Fruit fly (Drosophila melanogaster): Measurements from ENCODE around the gene Pglym78.
A peak's percentile ranks its signal among the peaks of the same experiment; 100 is the strongest.

Gene Pglym78

dm6 chr3R:29112398-29113150, 35.5 kb upstream of the Pglym78 start, which contains the start of the genes alpha-Man-Ib and Pdhb (continued):
- TF ChIP-seq CG4404 (GFP tag; IDR thresholded peaks at IDR 0.05) (peak; percentile 83), CG2199 (GFP tag; IDR thresholded peaks at IDR 0.05) (no peak), Elba2 (GFP tag; optimal IDR thresholded peaks at IDR 0.05) (peak; percentile 69), tx (GFP tag; optimal IDR thresholded peaks at IDR 0.05) (no peak), eve (GFP tag; optimal IDR thresholded peaks at IDR 0.05) (no peak), lmd (GFP tag; IDR thresholded peaks at IDR 0.05) (peak; percentile 82), sisA (GFP tag; IDR thresholded peaks at IDR 0.05) (peak; percentile 82), CG17829 (tag; optimal IDR thresholded peaks at IDR 0.05) (peak; percentile 80), HLHmδ (GFP tag; optimal IDR thresholded peaks at IDR 0.05) (no peak), sob (GFP tag; IDR thresholded peaks at IDR 0.05) (peak; percentile 83; the same call in 1 of the 2 replicates), jumu (GFP tag; optimal IDR thresholded peaks at IDR 0.05) (peak; percentile 6), lilli (GFP tag; optimal IDR thresholded peaks at IDR 0.05) (peak; percentile 80), CG11398 (GFP tag; optimal IDR thresholded peaks at IDR 0.05) (no peak), ab (GFP tag; optimal IDR thresholded peaks at IDR 0.05) (no peak), B-H1 (GFP tag; IDR thresholded peaks at IDR 0.05) (peak; percentile 61), Scr (GFP tag; IDR thresholded peaks at IDR 0.05; ENCODE audit: partially characterized antibody) (peak; percentile 37; the same call in 1 of the 2 replicates), CG3847 (GFP tag; IDR thresholded peaks at IDR 0.05) (peak; percentile 93), CG1602 (GFP tag; optimal IDR thresholded peaks at IDR 0.05) (peak; percentile 81), gro (GFP tag; optimal IDR thresholded peaks at IDR 0.05) (no peak), nmo (GFP tag; optimal IDR thresholded peaks at IDR 0.05) (peak; percentile 92)

DNA sequence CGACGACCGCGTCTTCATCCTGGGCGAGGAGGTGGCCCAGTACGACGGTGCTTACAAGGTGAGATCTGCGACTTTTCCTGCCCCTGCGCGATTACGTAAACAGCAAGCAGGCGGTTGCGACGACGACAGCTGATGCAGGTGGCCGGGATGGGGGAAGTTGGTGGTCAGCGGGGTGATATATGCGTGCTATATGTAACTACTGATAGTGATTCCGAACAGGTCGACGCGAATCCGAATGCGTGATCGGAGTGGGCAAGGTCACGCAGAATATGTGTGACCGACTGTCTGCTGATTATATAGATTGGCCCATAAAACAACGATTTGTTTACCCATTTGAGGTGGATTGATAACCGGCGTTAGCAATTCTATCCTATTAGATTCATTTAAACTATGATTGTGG, 34.7 kb upstream of the Pglym78 start:
- TF ChIP-seq Deaf1 (tag; optimal IDR thresholded peaks at IDR 0.05): peak; percentile 56
- TF ChIP-seq CG34376 (GFP tag; optimal IDR thresholded peaks at IDR 0.05): peak; percentile 72
- no peak for TF ChIP-seq Blimp-1 (GFP tag; optimal IDR thresholded peaks at IDR 0.05)
- no peak for TF ChIP-seq CG11398 (GFP tag; optimal IDR thresholded peaks at IDR 0.05)
- no peak for TF ChIP-seq rib (GFP tag; IDR thresholded peaks at IDR 0.05)
- peak; percentile 69 for TF ChIP-seq mirr (GFP tag; optimal IDR thresholded peaks at IDR 0.05)
- peak; percentile 77 for TF ChIP-seq CG7987 (GFP tag; optimal IDR thresholded peaks at IDR 0.05)
- no peak for TF ChIP-seq CG17568 (GFP tag; optimal IDR thresholded peaks at IDR 0.05)
- no peak for TF ChIP-seq fu2 (GFP tag; optimal IDR thresholded peaks at IDR 0.05)
- peak; percentile 6 for TF ChIP-seq cwo (GFP tag; optimal IDR thresholded peaks at IDR 0.05)
- peak; percentile 31 for TF ChIP-seq ERR (GFP tag; optimal IDR thresholded peaks at IDR 0.05)
- no peak for TF ChIP-seq lola (GFP tag; optimal IDR thresholded peaks at IDR 0.05)
- no peak for TF ChIP-seq salm (tag; optimal IDR thresholded peaks at IDR 0.05)
- TF ChIP-seq cato (GFP tag; optimal IDR thresholded peaks at IDR 0.05; ENCODE audit: borderline replicate concordance): no peak
- no peak for TF ChIP-seq insv (GFP tag; optimal IDR thresholded peaks at IDR 0.05)
- no peak for TF ChIP-seq nau (GFP tag; optimal IDR thresholded peaks at IDR 0.05)
- TF ChIP-seq Bgb (GFP tag; IDR thresholded peaks at IDR 0.05; ENCODE audit: partially characterized antibody): 0 out of 2 replicates have a peak, but pooled peaks have one; percentile 10
- peak in 1 of 2 experiments; percentile 3 for TF ChIP-seq crp (GFP tag; optimal IDR thresholded peaks at IDR 0.05)
- no peak for TF ChIP-seq sim (GFP tag; IDR thresholded peaks at IDR 0.05)
- TF ChIP-seq Pdp1 (GFP tag; optimal IDR thresholded peaks at IDR 0.05): peak in 1 of 2 experiments; percentile 97
- TF ChIP-seq CG2678 (tag; optimal IDR thresholded peaks at IDR 0.05): no peak
- TF ChIP-seq CG3281 (GFP tag; optimal IDR thresholded peaks at IDR 0.05): no peak
- peak; percentile 52 for TF ChIP-seq ftz-f1 (GFP tag; optimal IDR thresholded peaks at IDR 0.05)
- TF ChIP-seq Chrac-16 (GFP tag; optimal IDR thresholded peaks at IDR 0.05): no peak
- peak; percentile 68 for TF ChIP-seq crol (GFP tag; IDR thresholded peaks at IDR 0.05)
- TF ChIP-seq CoRest (tag; optimal IDR thresholded peaks at IDR 0.05): no peak
- TF ChIP-seq org-1 (GFP tag; optimal IDR thresholded peaks at IDR 0.05): no peak
- no peak for TF ChIP-seq CG2889 (GFP tag; IDR thresholded peaks at IDR 0.05)
- no peak for TF ChIP-seq NC2β (GFP tag; optimal IDR thresholded peaks at IDR 0.05)
- TF ChIP-seq sug (tag; optimal IDR thresholded peaks at IDR 0.05): peak; percentile 42

Measured in whole organism, embryonic.